Worm (Caenorhabditis elegans) whole organism, L1 larva: ENCODE measurements around the gene atg-16.1.

Experiments used
- mdl-1 ChIP-seq, 2 experiments: fragments of 150-350 bp; optimal IDR thresholded peaks; 2 replicates each; lab custom pipeline; 2014 to 2017; ENCODE audit warnings: missing biosample characterization in 2 of 2, missing genetic modification characterization in 2 of 2, inconsistent platforms in 1 of 2
- snpc-4 ChIP-seq: fragments of 150-350 bp; optimal IDR thresholded peaks from 2 replicates; lab custom pipeline; 2014; ENCODE audit warnings: missing biosample characterization, missing genetic modification characterization

- no peak for TF ChIP-seq snpc-4
- TF ChIP-seq mdl-1 (tag; optimal IDR thresholded peaks at IDR 0.05; lab: Kevin White, UChicago): peak in 1 of 2 experiments; percentile 57
Observed at ce11 chrX:4462390-4462789, at the start of gene atg-16.1.
